Fruit fly (Drosophila melanogaster) whole organism, prepupa: Measurements from ENCODE around the gene Brf.
A peak's percentile ranks its signal among the peaks of the same experiment; 100 is the strongest.

ENCODE experiments used
- Blimp-1 ChIP-seq: fragments of 200-800 bp; sonication (Bioruptor generic); optimal IDR thresholded peaks from 3 replicates; lab custom pipeline; 2017; ENCODE audit warnings: missing biosample characterization, missing genetic modification characterization, mild to moderate bottlenecking, moderate library complexity, missing genetic modification reagents
- CG10669 ChIP-seq: fragments of 200-800 bp; sonication (Bioruptor generic); optimal IDR thresholded peaks from 3 replicates; lab custom pipeline; 2018; ENCODE audit warnings: missing biosample characterization, mild to moderate bottlenecking, missing genetic modification characterization, moderate library complexity
- CG16779 ChIP-seq: fragments of 200-800 bp; sonication (Bioruptor generic); optimal IDR thresholded peaks from 3 replicates; lab custom pipeline; 2017; ENCODE audit warnings: missing biosample characterization, mild to moderate bottlenecking, missing genetic modification characterization
- CG3032 ChIP-seq: fragments of 200-800 bp; optimal IDR thresholded peaks from 2 replicates; lab custom pipeline; 2019; ENCODE audit warnings: missing biosample characterization, mild to moderate bottlenecking, missing genetic modification characterization, moderate library complexity
- CG32006 ChIP-seq: fragments of 200-800 bp; sonication (Bioruptor generic); optimal IDR thresholded peaks from 3 replicates; lab custom pipeline; 2017; ENCODE audit warnings: missing biosample characterization, mild to moderate bottlenecking, missing genetic modification characterization
- CG34406 ChIP-seq: fragments of 200-800 bp; sonication (Bioruptor generic); optimal IDR thresholded peaks from 3 replicates; lab custom pipeline; 2016; ENCODE audit warnings: missing biosample characterization, missing genetic modification characterization
- CG4318 ChIP-seq: fragments of 200-800 bp; sonication (Bioruptor generic); optimal IDR thresholded peaks from 3 replicates; lab custom pipeline; 2017; ENCODE audit warnings: missing biosample characterization, mild to moderate bottlenecking, missing genetic modification characterization
- CG6163 ChIP-seq: fragments of 200-800 bp; sonication (Bioruptor generic); IDR thresholded peaks from 3 replicates; pipeline ENCODE4 v1.3.6; 2022; ENCODE audit warnings: missing biosample characterization, missing genetic modification characterization
- CG6276 ChIP-seq: fragments of 200-800 bp; sonication (Bioruptor generic); optimal IDR thresholded peaks from 2 replicates; lab custom pipeline; 2017; ENCODE audit warnings: missing biosample characterization, mild to moderate bottlenecking, missing genetic modification characterization
- CG6808 ChIP-seq: fragments of 200-800 bp; sonication (Bioruptor generic); optimal IDR thresholded peaks from 3 replicates; lab custom pipeline; 2017; ENCODE audit warnings: missing biosample characterization, missing genetic modification characterization, mild to moderate bottlenecking, moderate library complexity, missing genetic modification reagents
- CG6854 ChIP-seq: fragments of 200-800 bp; sonication (Bioruptor generic); optimal IDR thresholded peaks from 2 replicates; lab custom pipeline; 2017; ENCODE audit warnings: missing biosample characterization, mild to moderate bottlenecking, missing genetic modification characterization
- CG8119 ChIP-seq: fragments of 200-800 bp; sonication (Bioruptor generic); IDR thresholded peaks from 3 replicates; pipeline ENCODE4 v1.3.6; 2022; ENCODE audit warnings: missing biosample characterization, missing genetic modification characterization
- CG8632 ChIP-seq: fragments of 200-800 bp; sonication (Bioruptor generic); optimal IDR thresholded peaks from 3 replicates; lab custom pipeline; 2016; ENCODE audit warnings: missing biosample characterization, missing genetic modification characterization
- CG9139 ChIP-seq: fragments of 200-800 bp; sonication (Bioruptor generic); optimal IDR thresholded peaks from 3 replicates; lab custom pipeline; 2017; ENCODE audit warnings: missing biosample characterization, mild to moderate bottlenecking, missing genetic modification characterization
- Eip75B ChIP-seq: fragments of 200-800 bp; sonication (Bioruptor generic); optimal IDR thresholded peaks from 3 replicates; lab custom pipeline; 2016; ENCODE audit warnings: missing biosample characterization, missing genetic modification characterization
- Eip78C ChIP-seq: fragments of 200-800 bp; sonication (Bioruptor generic); peaks from one replicate; lab custom pipeline; 2016; ENCODE audit warnings: missing biosample characterization, missing genetic modification characterization
- Eip93F ChIP-seq: fragments of 200-800 bp; sonication (Bioruptor generic); optimal IDR thresholded peaks from 2 replicates; lab custom pipeline; 2016; ENCODE audit warnings: missing biosample characterization, mild to moderate bottlenecking, missing genetic modification characterization
- Ets21C ChIP-seq: fragments of 200-800 bp; sonication (Bioruptor generic); optimal IDR thresholded peaks from 3 replicates; lab custom pipeline; 2016; ENCODE audit warnings: missing biosample characterization, missing genetic modification characterization
- Ets96B ChIP-seq: fragments of 200-800 bp; optimal IDR thresholded peaks from 2 replicates; lab custom pipeline; 2019; ENCODE audit warnings: missing biosample characterization, mild to moderate bottlenecking, missing genetic modification characterization, moderate library complexity
- Hr38 ChIP-seq: sonication (Bioruptor generic); optimal IDR thresholded peaks from 2 replicates; lab custom pipeline; 2016; ENCODE audit warnings: missing biosample characterization, missing genetic modification characterization
- Hr4 ChIP-seq: fragments of 200-800 bp; sonication (Bioruptor generic); optimal IDR thresholded peaks from 3 replicates; lab custom pipeline; 2016; ENCODE audit warnings: missing biosample characterization, missing genetic modification characterization
- Lpt ChIP-seq: fragments of 200-800 bp; sonication (Bioruptor generic); optimal IDR thresholded peaks from 3 replicates; lab custom pipeline; 2016; ENCODE audit warnings: missing biosample characterization, missing genetic modification characterization
- Met ChIP-seq: fragments of 200-800 bp; sonication (Bioruptor generic); optimal IDR thresholded peaks from 3 replicates; lab custom pipeline; 2016; ENCODE audit warnings: missing biosample characterization, missing genetic modification characterization
- OdsH ChIP-seq: fragments of 200-800 bp; sonication (Bioruptor generic); optimal IDR thresholded peaks from 3 replicates; lab custom pipeline; 2016; ENCODE audit warnings: missing biosample characterization, missing genetic modification characterization
- Smox ChIP-seq: fragments of 200-800 bp; sonication (Bioruptor generic); optimal IDR thresholded peaks from 3 replicates; lab custom pipeline; 2016; ENCODE audit warnings: missing biosample characterization, missing genetic modification characterization
- Sox15 ChIP-seq: fragments of 200-800 bp; sonication (Bioruptor generic); optimal IDR thresholded peaks from 3 replicates; lab custom pipeline; 2016; ENCODE audit warnings: missing biosample characterization, missing genetic modification characterization
- dac ChIP-seq: fragments of 200-800 bp; sonication (Bioruptor generic); optimal IDR thresholded peaks from 2 replicates; lab custom pipeline; 2017; ENCODE audit warnings: missing biosample characterization, mild to moderate bottlenecking, missing genetic modification characterization
- eg ChIP-seq: fragments of 200-800 bp; sonication (Bioruptor generic); IDR thresholded peaks from 3 replicates; pipeline ENCODE4 v1.3.6; 2022; ENCODE audit warnings: missing biosample characterization, missing genetic modification characterization
- fd59A ChIP-seq: fragments of 200-800 bp; sonication (Bioruptor generic); optimal IDR thresholded peaks from 2 replicates; lab custom pipeline; 2017; ENCODE audit warnings: missing biosample characterization, mild to moderate bottlenecking, missing genetic modification characterization, missing genetic modification reagents
- fd85E ChIP-seq: fragments of 200-800 bp; sonication (Bioruptor generic); optimal IDR thresholded peaks from 3 replicates; lab custom pipeline; 2016; ENCODE audit warnings: missing biosample characterization, missing genetic modification characterization
- net ChIP-seq: fragments of 200-800 bp; sonication (Bioruptor generic); optimal IDR thresholded peaks from 3 replicates; lab custom pipeline; 2016; ENCODE audit warnings: missing biosample characterization, missing genetic modification characterization
- pdm3 ChIP-seq: fragments of 200-800 bp; sonication (Bioruptor generic); optimal IDR thresholded peaks from 3 replicates; lab custom pipeline; 2016; ENCODE audit warnings: missing biosample characterization, missing genetic modification characterization
- salr ChIP-seq, 2 experiments: fragments of 200-800 bp; sonication (Bioruptor generic); optimal IDR thresholded peaks; 3 replicates each; lab custom pipeline; 2016 to 2018; ENCODE audit warnings: missing biosample characterization in 2 of 2, missing genetic modification characterization in 2 of 2, mild to moderate bottlenecking in 1 of 2
- spab ChIP-seq: fragments of 200-800 bp; sonication (Bioruptor generic); optimal IDR thresholded peaks from 2 replicates; lab custom pipeline; 2017; ENCODE audit warnings: missing biosample characterization, mild to moderate bottlenecking, missing genetic modification characterization, missing genetic modification reagents
- ss ChIP-seq, 2 experiments: fragments of 200-800 bp; sonication (Bioruptor generic); optimal IDR thresholded peaks; 2 replicates in 1 of 2; 3 replicates in 1 of 2; lab custom pipeline; 2017 to 2018; ENCODE audit warnings: mild to moderate bottlenecking in 2 of 2, missing biosample characterization in 2 of 2, missing genetic modification characterization in 2 of 2, moderate library complexity in 1 of 2
- svp ChIP-seq: fragments of 200-800 bp; sonication (Bioruptor generic); peaks from one replicate; lab custom pipeline; 2016; ENCODE audit warnings: missing biosample characterization, missing genetic modification characterization
- topi ChIP-seq: fragments of 200-800 bp; sonication (Bioruptor generic); optimal IDR thresholded peaks from 3 replicates; lab custom pipeline; 2016; ENCODE audit warnings: missing biosample characterization, missing genetic modification characterization
- vri ChIP-seq: fragments of 200-800 bp; sonication (Bioruptor generic); optimal IDR thresholded peaks from 3 replicates; lab custom pipeline; 2016; ENCODE audit warnings: missing biosample characterization, mild to moderate bottlenecking, missing genetic modification characterization

Gene Brf

DNA sequence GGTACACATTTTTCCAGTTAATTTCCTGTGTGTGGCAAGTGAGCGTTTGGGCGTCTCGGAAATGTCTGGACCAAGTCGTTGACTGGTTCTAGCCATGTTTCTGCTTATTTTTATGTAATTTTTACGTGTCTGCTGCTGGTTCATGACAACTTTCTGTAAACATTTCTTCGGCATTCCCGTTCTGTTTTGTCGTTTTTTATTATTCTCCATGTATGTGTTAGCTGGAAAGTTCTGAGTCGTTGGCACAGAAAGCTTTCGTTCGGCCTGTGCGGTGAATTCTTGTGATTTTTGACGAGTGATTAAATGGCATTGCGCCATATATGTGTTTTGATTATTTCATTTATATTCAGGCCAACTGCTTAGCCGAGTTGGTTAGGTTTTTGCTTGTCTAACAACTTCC is 35.1 kb upstream of the Brf start:
- TF ChIP-seq spab (GFP tag; lab: Kevin White, UChicago): no peak
- TF ChIP-seq Blimp-1: no peak
- TF ChIP-seq Eip75B: no peak
- TF ChIP-seq CG6163 (GFP tag; lab: Robert Waterston, UW): no peak
- no peak for TF ChIP-seq CG3032 (tag; lab: Kevin White, UChicago)
- no peak for TF ChIP-seq Met
- TF ChIP-seq Ets96B (tag; lab: Kevin White, UChicago): no peak
- no peak for TF ChIP-seq dac
- no peak for TF ChIP-seq vri (GFP tag; lab: Kevin White, UChicago)
- TF ChIP-seq ss (GFP tag; optimal IDR thresholded peaks at IDR 0.05; lab: Kevin White, UChicago): no peak
- TF ChIP-seq Hr4 (GFP tag; lab: Kevin White, UChicago): no peak
- no peak for TF ChIP-seq CG9139 (GFP tag; lab: Kevin White, UChicago)
- no peak for TF ChIP-seq CG8632 (GFP tag; lab: Kevin White, UChicago)
- TF ChIP-seq Eip93F (GFP tag; lab: Kevin White, UChicago): no peak
- TF ChIP-seq topi (GFP tag; lab: Kevin White, UChicago): no peak
- TF ChIP-seq salr (GFP tag; optimal IDR thresholded peaks at IDR 0.05; lab: Kevin White, UChicago): no peak
- TF ChIP-seq Ets21C: no peak

DNA sequence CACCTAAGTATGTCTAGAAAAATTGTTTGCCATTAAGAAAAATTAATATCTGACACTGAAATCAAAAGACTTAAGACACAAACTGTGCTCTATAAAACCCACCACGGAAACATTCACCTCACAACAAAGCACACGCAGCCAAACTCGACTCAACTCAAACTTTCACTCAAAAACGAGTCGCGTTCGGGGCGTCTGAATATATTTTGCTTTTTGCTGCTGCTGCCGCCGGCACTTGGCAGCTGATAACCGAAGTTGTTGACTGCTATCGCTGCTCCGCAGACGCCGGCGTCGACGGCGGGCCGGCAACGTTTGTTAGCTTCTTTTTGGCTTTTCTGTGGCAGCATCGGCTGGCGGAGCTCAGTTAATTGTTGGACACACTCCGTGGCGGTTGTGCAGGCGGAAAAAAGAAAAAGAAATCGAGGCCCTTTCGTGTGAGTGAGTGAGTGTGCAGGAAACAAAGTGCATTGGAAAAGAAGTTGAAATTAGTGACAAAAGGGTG is 34.3 kb upstream of the Brf start, which contains the start of gene cysu:
cysu (plus strand) TSS at position 352 of the 499 bp plus-strand sequence.
- peak; percentile 35 for TF ChIP-seq svp (GFP tag; lab: Kevin White, UChicago)
- 0 out of 3 replicates have a peak, but pooled peaks have one; percentile 19 for TF ChIP-seq CG8119 (GFP tag; lab: Robert Waterston, UW)
- TF ChIP-seq Met: no peak

- no peak for TF ChIP-seq Hr38 (GFP tag; lab: Kevin White, UChicago)
- TF ChIP-seq CG8119 (GFP tag; lab: Robert Waterston, UW): no peak
- TF ChIP-seq CG6808 (GFP tag; lab: Kevin White, UChicago): no peak
- no peak for TF ChIP-seq CG6276 (GFP tag; lab: Kevin White, UChicago)
- no peak for TF ChIP-seq net (GFP tag; lab: Kevin White, UChicago)
- TF ChIP-seq Sox15 (GFP tag; lab: Kevin White, UChicago): no peak
- TF ChIP-seq svp (GFP tag; lab: Kevin White, UChicago): no peak
- no peak for TF ChIP-seq CG4318 (GFP tag; lab: Kevin White, UChicago)
- TF ChIP-seq Ets21C: no peak
- TF ChIP-seq CG8632 (GFP tag; lab: Kevin White, UChicago): no peak
- TF ChIP-seq CG10669 (GFP tag; lab: Kevin White, UChicago): no peak
- no peak for TF ChIP-seq pdm3 (GFP tag; lab: Kevin White, UChicago)
- TF ChIP-seq OdsH (GFP tag; lab: Kevin White, UChicago): no peak
- no peak for TF ChIP-seq Ets96B (tag; lab: Kevin White, UChicago)
- TF ChIP-seq CG6854 (GFP tag; lab: Kevin White, UChicago): no peak
- TF ChIP-seq Eip78C (GFP tag; lab: Kevin White, UChicago): no peak
- TF ChIP-seq eg: no peak
- no peak for TF ChIP-seq CG32006 (GFP tag; lab: Kevin White, UChicago)
- TF ChIP-seq vri (GFP tag; lab: Kevin White, UChicago): no peak
- no peak for TF ChIP-seq Hr4 (GFP tag; lab: Kevin White, UChicago)
Measured at dm6 chr3R:17422102-17422501, 31.0 kb upstream of the Brf start, which contains the start of gene CG14332. CG14332 (minus strand) TSS chr3R:17422202.

dm6 chr3R:17420338-17420737 is 29.2 kb upstream of the Brf start, which contains the start of gene CG42835:
CG42835 (plus strand) TSS chr3R:17420638.
- TF ChIP-seq Lpt (GFP tag; lab: Kevin White, UChicago): no peak
- no peak for TF ChIP-seq CG4318 (GFP tag; lab: Kevin White, UChicago)
- TF ChIP-seq Eip93F (GFP tag; lab: Kevin White, UChicago): no peak
- TF ChIP-seq CG34406 (GFP tag; lab: Kevin White, UChicago): no peak
- TF ChIP-seq CG16779: no peak
- TF ChIP-seq fd59A (GFP tag; lab: Kevin White, UChicago): no peak
- TF ChIP-seq Blimp-1: no peak
- no peak for TF ChIP-seq ss (GFP tag; optimal IDR thresholded peaks at IDR 0.05; lab: Kevin White, UChicago)
- no peak for TF ChIP-seq fd85E (GFP tag; lab: Kevin White, UChicago)
- TF ChIP-seq CG32006 (GFP tag; lab: Kevin White, UChicago): no peak
- TF ChIP-seq Smox: no peak
